Fruit fly (Drosophila melanogaster) whole organism, adult: ENCODE measurements around the gene CG5043.
A peak's percentile ranks its signal among the peaks of the same experiment; 100 is the strongest.

Source experiments
- CG11617 ChIP-seq: fragments of 200-800 bp; sonication (Bioruptor generic); optimal IDR thresholded peaks from 2 replicates; lab custom pipeline; 2017; ENCODE audit warnings: mild to moderate bottlenecking, missing biosample characterization, missing genetic modification reagents, missing genetic modification characterization
- CG12768 ChIP-seq: fragments of 200-800 bp; sonication (Bioruptor generic); optimal IDR thresholded peaks from 2 replicates; lab custom pipeline; 2017; ENCODE audit warnings: missing biosample characterization, missing genetic modification characterization, mild to moderate bottlenecking, moderate library complexity, missing genetic modification reagents
- CG14711 ChIP-seq: fragments of 200-800 bp; sonication (Bioruptor generic); optimal IDR thresholded peaks from 2 replicates; lab custom pipeline; 2018; ENCODE audit warnings: missing biosample characterization, mild to moderate bottlenecking, missing genetic modification characterization, moderate library complexity
- CG1620 ChIP-seq: fragments of 200-800 bp; sonication (Bioruptor generic); optimal IDR thresholded peaks from 2 replicates; lab custom pipeline; 2016; ENCODE audit warnings: missing biosample characterization, missing genetic modification characterization
- CG33017 ChIP-seq: fragments of 200-800 bp; sonication (Bioruptor generic); optimal IDR thresholded peaks from 2 replicates; lab custom pipeline; 2018; ENCODE audit warnings: missing biosample characterization, mild to moderate bottlenecking, missing genetic modification characterization, moderate library complexity
- CG5204 ChIP-seq: fragments of 200-800 bp; sonication (Bioruptor generic); optimal IDR thresholded peaks from 2 replicates; lab custom pipeline; 2016; ENCODE audit warnings: missing biosample characterization, missing genetic modification characterization
- CG7045 ChIP-seq: fragments of 200-800 bp; sonication (Bioruptor generic); optimal IDR thresholded peaks from 2 replicates; lab custom pipeline; 2017; ENCODE audit warnings: missing biosample characterization, mild to moderate bottlenecking, missing genetic modification characterization
- CG7101 ChIP-seq: fragments of 200-800 bp; sonication (Bioruptor generic); optimal IDR thresholded peaks from 2 replicates; lab custom pipeline; 2018; ENCODE audit warnings: missing biosample characterization, mild to moderate bottlenecking, missing genetic modification characterization, moderate library complexity
- Clk ChIP-seq: fragments of 200-800 bp; sonication (Bioruptor generic); optimal IDR thresholded peaks from 2 replicates; lab custom pipeline; 2017; ENCODE audit warnings: missing biosample characterization, missing genetic modification characterization
- Crg-1 ChIP-seq: fragments of 200-800 bp; sonication (Bioruptor generic); optimal IDR thresholded peaks from 2 replicates; lab custom pipeline; 2016; ENCODE audit warnings: missing biosample characterization, missing genetic modification characterization
- Hr96 ChIP-seq: fragments of 200-800 bp; sonication (Bioruptor generic); optimal IDR thresholded peaks from 2 replicates; lab custom pipeline; 2016; ENCODE audit warnings: missing biosample characterization, missing genetic modification characterization
- Mnt ChIP-seq: fragments of 200-800 bp; sonication (Bioruptor generic); optimal IDR thresholded peaks from 2 replicates; lab custom pipeline; 2016; ENCODE audit warnings: missing biosample characterization, mild to moderate bottlenecking, missing genetic modification characterization
- bab1 ChIP-seq: fragments of 200-800 bp; sonication (Bioruptor generic); optimal IDR thresholded peaks from 3 replicates; lab custom pipeline; 2019; ENCODE audit warnings: missing biosample characterization, mild to moderate bottlenecking, missing genetic modification characterization, moderate library complexity
- cic ChIP-seq: fragments of 200-800 bp; sonication (Bioruptor generic); optimal IDR thresholded peaks from 2 replicates; lab custom pipeline; 2017; ENCODE audit warnings: missing biosample characterization, mild to moderate bottlenecking, missing genetic modification characterization, moderate library complexity
- cnc ChIP-seq, 2 experiments: fragments of >200 bp; optimal IDR thresholded peaks; 2 replicates each; lab custom pipeline; 2017
- kay ChIP-seq: fragments of 200-800 bp; sonication (Bioruptor generic); peaks from one replicate; lab custom pipeline; 2016; ENCODE audit warnings: missing biosample characterization, missing genetic modification characterization, borderline replicate concordance
- ovo ChIP-seq: fragments of 200-800 bp; sonication (Bioruptor generic); optimal IDR thresholded peaks from 2 replicates; lab custom pipeline; 2016; ENCODE audit warnings: missing biosample characterization, missing genetic modification characterization
- pad ChIP-seq: fragments of 200-800 bp; sonication (Bioruptor generic); optimal IDR thresholded peaks from 3 replicates; lab custom pipeline; 2017; ENCODE audit warnings: missing biosample characterization, missing genetic modification characterization, mild to moderate bottlenecking, moderate library complexity, missing genetic modification reagents
- tj ChIP-seq: fragments of 200-800 bp; sonication (Bioruptor generic); optimal IDR thresholded peaks from 3 replicates; lab custom pipeline; 2017; ENCODE audit warnings: missing biosample characterization, mild to moderate bottlenecking, missing genetic modification characterization, moderate library complexity
- toe ChIP-seq: fragments of 200-800 bp; sonication (Bioruptor generic); optimal IDR thresholded peaks from 2 replicates; lab custom pipeline; 2016; ENCODE audit warnings: missing biosample characterization, missing genetic modification characterization

Gene CG5043

DNA sequence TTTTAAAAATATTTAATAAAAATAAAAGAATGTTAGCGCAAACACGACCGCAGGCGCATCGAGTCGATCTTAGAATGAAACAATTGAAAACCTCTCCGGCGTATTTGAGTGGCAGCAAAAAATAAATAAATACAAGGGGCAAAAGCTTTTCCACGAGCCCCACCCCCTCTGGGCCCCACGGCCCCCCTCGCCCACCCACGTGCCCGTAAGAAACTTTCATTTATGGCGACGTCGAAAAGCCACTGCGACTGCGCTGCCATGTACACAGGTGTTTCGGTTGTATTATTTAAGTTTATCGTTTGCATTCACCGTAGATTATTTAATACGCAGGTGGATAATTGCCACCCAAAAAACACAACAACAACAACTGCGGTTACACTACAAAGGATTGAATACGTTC, 14.8 kb downstream of the CG5043 start:
- TF ChIP-seq CG7101 (peak; percentile 3), cic (GFP tag; lab: Kevin White, UChicago) (peak; percentile 79), CG12768 (GFP tag; lab: Kevin White, UChicago) (peak; percentile 36), CG5204 (GFP tag; lab: Kevin White, UChicago) (no peak), pad (peak; percentile 3), CG7045 (GFP tag; lab: Kevin White, UChicago) (peak; percentile 35), toe (no peak), CG14711 (tag; lab: Kevin White, UChicago) (no peak), tj (GFP tag; lab: Kevin White, UChicago) (peak; percentile 4)

DNA sequence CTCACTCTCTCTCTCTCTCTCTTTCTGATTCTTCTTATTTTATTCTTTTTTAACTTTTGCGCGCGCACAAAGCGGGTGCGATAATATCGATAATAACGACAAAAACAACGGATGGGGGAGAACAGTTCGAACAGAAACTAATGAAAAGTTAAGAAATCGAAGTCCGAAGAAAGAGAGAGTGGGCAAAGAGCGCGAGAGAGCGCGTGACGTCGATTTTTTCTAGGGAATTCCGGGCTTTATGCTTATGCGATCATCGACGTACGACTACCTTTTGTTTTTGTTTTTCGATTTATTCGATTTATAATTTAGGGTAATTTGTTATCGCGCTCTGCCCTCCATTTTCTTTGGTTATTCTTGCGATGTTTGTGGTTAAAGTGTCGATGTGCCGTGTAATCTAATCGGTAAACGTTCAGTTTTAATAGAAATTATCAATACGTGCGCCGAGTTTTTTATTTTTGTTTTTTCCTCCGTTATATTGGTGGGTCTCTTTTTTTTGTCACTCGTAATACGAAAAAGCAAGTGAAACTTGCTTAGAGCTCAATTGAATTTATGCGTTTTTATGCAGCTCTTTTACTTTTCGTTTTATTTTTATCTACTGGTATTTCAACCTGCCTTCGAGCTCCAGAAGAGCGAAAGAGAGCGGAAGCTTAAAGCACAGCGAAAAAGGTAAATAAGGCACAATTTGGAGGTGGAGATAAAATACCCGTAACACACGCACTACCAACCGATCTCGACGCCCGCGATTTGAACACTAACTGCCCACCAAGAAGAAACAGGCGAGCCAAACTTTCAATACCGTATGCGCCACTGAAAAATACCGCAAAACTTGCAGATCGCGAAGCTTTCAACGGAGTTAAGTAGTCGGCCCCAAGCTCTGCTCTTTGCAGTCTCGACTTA, 16.2 kb downstream of the CG5043 start, which contains the start of gene dl:
dl (minus strand) TSS at position 757 of the 897 bp plus-strand sequence.
- peak; percentile 41 for TF ChIP-seq CG11617 (GFP tag; lab: Kevin White, UChicago)
- no peak for TF ChIP-seq Crg-1 (GFP tag; lab: Kevin White, UChicago)
- TF ChIP-seq pad, result no peak
- TF ChIP-seq tj (GFP tag; lab: Kevin White, UChicago), result peak; percentile 16
- TF ChIP-seq Mnt, result peak; percentile 26
- no peak for TF ChIP-seq Hr96 (GFP tag; lab: Kevin White, UChicago)
- TF ChIP-seq cnc (optimal IDR thresholded peaks at IDR 0.05; lab: Kevin White, UChicago), result no peak
- TF ChIP-seq CG12768 (GFP tag; lab: Kevin White, UChicago), result peak; percentile 1
- TF ChIP-seq bab1 (GFP tag; lab: Kevin White, UChicago), result no peak
- TF ChIP-seq CG14711 (tag; lab: Kevin White, UChicago), result no peak
- TF ChIP-seq CG7101, result no peak
- TF ChIP-seq CG1620 (GFP tag; lab: Kevin White, UChicago), result no peak
- no peak for TF ChIP-seq CG7045 (GFP tag; lab: Kevin White, UChicago)
- no peak for TF ChIP-seq toe
- peak; percentile 3 for TF ChIP-seq CG33017 (tag; lab: Kevin White, UChicago)
- no peak for TF ChIP-seq Clk (GFP tag; lab: Kevin White, UChicago)
- TF ChIP-seq cic (GFP tag; lab: Kevin White, UChicago), result no peak
- peak; percentile 86 for TF ChIP-seq kay (GFP tag; lab: Kevin White, UChicago)
- no peak for TF ChIP-seq CG5204 (GFP tag; lab: Kevin White, UChicago)
- TF ChIP-seq ovo (GFP tag; lab: Kevin White, UChicago), result peak; percentile 56

DNA sequence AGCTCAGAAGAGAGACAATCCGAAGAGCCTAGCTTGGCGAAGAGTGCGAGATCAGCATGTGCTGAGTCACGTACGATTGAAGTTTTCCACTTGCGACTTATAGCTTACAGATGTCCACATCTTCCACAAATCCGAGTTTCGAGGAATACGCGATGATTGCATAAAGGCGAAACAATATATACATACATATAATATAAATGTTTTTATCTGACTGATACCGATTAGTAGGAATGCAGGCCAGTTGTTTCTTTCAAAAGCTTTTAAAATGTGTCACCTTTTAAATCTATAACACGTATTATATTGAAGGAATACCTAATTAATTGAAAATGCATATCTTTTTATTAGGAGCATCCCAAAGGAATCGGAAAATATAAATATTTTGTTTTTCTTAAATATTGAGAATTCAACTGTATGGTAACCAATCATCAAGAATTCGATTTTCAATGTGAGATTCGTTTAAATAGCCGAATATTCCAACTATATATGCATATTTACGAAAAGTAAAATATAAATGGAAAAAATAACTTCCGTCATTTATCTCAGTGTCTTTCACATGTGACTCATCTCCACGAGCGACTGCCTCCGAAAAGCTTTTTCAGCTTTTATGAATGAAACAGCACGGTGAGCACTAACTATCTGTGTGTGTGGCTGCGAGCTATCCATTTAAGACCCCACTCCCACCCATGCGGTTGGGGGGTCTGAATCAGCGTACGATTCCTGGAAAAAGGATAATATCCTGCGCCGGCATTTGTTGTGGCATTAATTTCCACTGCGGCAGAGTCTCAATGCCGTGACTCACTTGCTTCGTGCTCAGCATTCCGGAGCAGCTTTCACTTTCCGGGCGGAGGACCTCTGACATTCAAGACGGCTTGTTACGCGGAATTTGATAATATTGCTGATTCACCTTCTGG, 17.1 kb downstream of the CG5043 start:
- no peak for TF ChIP-seq ovo (GFP tag; lab: Kevin White, UChicago)
- TF ChIP-seq CG11617 (GFP tag; lab: Kevin White, UChicago), result peak; percentile 75
- TF ChIP-seq CG7101, result peak; percentile 75
- TF ChIP-seq cic (GFP tag; lab: Kevin White, UChicago), result peak; percentile 98
- TF ChIP-seq CG1620 (GFP tag; lab: Kevin White, UChicago), result no peak
- peak; percentile 40 for TF ChIP-seq bab1 (GFP tag; lab: Kevin White, UChicago)
- no peak for TF ChIP-seq Clk (GFP tag; lab: Kevin White, UChicago)
- TF ChIP-seq Hr96 (GFP tag; lab: Kevin White, UChicago), result peak; percentile 35
- TF ChIP-seq CG33017 (tag; lab: Kevin White, UChicago), result peak; percentile 64
- peak; percentile 55 for TF ChIP-seq Crg-1 (GFP tag; lab: Kevin White, UChicago)
- TF ChIP-seq CG12768 (GFP tag; lab: Kevin White, UChicago), result peak; percentile 51
- peak; percentile 33 for TF ChIP-seq toe
- peak; percentile 30 for TF ChIP-seq pad
- peak; percentile 73 for TF ChIP-seq CG7045 (GFP tag; lab: Kevin White, UChicago)
- TF ChIP-seq CG14711 (tag; lab: Kevin White, UChicago), result peak; percentile 68
- peak; percentile 99 for TF ChIP-seq kay (GFP tag; lab: Kevin White, UChicago)
- peak; percentile 85 to 87 for TF ChIP-seq cnc (optimal IDR thresholded peaks at IDR 0.05; lab: Kevin White, UChicago)
- TF ChIP-seq Mnt, result peak; percentile 19
- peak; percentile 21 for TF ChIP-seq tj (GFP tag; lab: Kevin White, UChicago)
- peak; percentile 66 for TF ChIP-seq CG5204 (GFP tag; lab: Kevin White, UChicago)

DNA sequence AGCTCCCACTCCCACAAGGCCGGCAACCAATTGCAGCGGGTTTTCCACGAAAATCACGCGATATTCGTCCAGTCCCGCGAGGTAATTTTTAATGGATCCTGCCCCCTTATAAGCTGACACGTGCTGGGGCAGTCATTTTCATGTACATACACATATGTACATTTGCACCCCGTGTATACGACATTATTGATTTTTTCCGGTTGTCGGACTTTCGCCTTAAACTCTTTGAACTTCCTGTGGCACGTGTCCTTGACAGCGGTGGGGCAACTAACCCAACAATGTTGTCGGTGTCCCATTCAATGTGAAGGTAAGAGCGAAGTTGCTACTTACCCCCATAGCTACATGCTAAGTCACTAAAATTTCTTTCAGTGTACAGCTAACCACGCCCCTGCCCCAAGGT, 18.4 kb downstream of the CG5043 start:
- TF ChIP-seq CG11617 (GFP tag; lab: Kevin White, UChicago) (no peak), ovo (GFP tag; lab: Kevin White, UChicago) (no peak), Clk (GFP tag; lab: Kevin White, UChicago) (no peak), tj (GFP tag; lab: Kevin White, UChicago) (no peak), cic (GFP tag; lab: Kevin White, UChicago) (no peak)

DNA sequence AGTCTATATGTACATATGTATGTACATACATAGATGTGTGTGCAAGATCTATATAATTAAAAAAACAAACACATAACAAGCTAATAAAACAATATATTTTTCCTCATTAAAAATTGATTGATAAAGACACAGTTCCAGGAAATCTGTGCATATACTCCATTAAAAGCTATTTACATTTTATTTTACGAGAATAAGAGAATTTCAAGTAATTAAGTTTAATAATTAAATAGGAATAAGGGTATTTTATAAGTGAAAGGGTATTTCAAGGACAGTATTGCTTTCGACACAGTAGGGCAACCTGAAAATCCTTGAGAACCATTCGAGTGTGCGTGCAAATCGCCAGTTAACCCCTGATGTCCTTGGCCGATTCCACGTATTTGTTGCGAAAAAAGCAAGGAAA, 19.0 kb downstream of the CG5043 start, which contains the start of gene CG5050:
CG5050 (plus strand) TSS at position 301 of the 400 bp plus-strand sequence.
- TF ChIP-seq CG33017 (tag; lab: Kevin White, UChicago) (no peak), CG1620 (GFP tag; lab: Kevin White, UChicago) (no peak), Hr96 (GFP tag; lab: Kevin White, UChicago) (no peak), Crg-1 (GFP tag; lab: Kevin White, UChicago) (no peak), cnc (optimal IDR thresholded peaks at IDR 0.05; lab: Kevin White, UChicago) (no peak), Mnt (no peak), CG5204 (GFP tag; lab: Kevin White, UChicago) (no peak), CG11617 (GFP tag; lab: Kevin White, UChicago) (no peak), Clk (GFP tag; lab: Kevin White, UChicago) (no peak), pad (no peak), CG7045 (GFP tag; lab: Kevin White, UChicago) (no peak), toe (no peak), cic (GFP tag; lab: Kevin White, UChicago) (no peak), tj (GFP tag; lab: Kevin White, UChicago) (no peak), kay (GFP tag; lab: Kevin White, UChicago) (no peak), CG7101 (no peak), ovo (GFP tag; lab: Kevin White, UChicago) (no peak), CG12768 (GFP tag; lab: Kevin White, UChicago) (no peak), bab1 (GFP tag; lab: Kevin White, UChicago) (no peak)
